Worm (Caenorhabditis elegans) whole organism, L2 larva: ENCODE measurements around the gene sta-1.

ENCODE experiments used
- C34F6.9 ChIP-seq: fragments of 150-350 bp; optimal IDR thresholded peaks from 2 replicates; lab custom pipeline; 2014; ENCODE audit warnings: missing biosample characterization, missing genetic modification characterization
- F13H6.1 ChIP-seq: sonication (generic microtip); optimal IDR thresholded peaks from 2 replicates; lab custom pipeline; 2016; ENCODE audit warnings: missing genetic modification characterization, missing compliant biosample characterization
- R02D3.7 ChIP-seq: fragments of 150-350 bp; optimal IDR thresholded peaks from 2 replicates; lab custom pipeline; 2014; ENCODE audit warnings: missing biosample characterization, missing genetic modification characterization
- ZK546.5 ChIP-seq: sonication (generic microtip); optimal IDR thresholded peaks from 2 replicates; lab custom pipeline; 2017; ENCODE audit warnings: missing biosample characterization, missing genetic modification characterization
- alr-1 ChIP-seq: fragments of 150-350 bp; optimal IDR thresholded peaks from 2 replicates; lab custom pipeline; 2014; ENCODE audit warnings: missing biosample characterization, missing genetic modification characterization
- aly-2 ChIP-seq: fragments of 150-350 bp; optimal IDR thresholded peaks from 2 replicates; lab custom pipeline; 2014; ENCODE audit warnings: missing biosample characterization, missing genetic modification characterization
- ceh-16 ChIP-seq: fragments of 150-350 bp; optimal IDR thresholded peaks from 2 replicates; lab custom pipeline; 2014; ENCODE audit warnings: missing biosample characterization, missing genetic modification characterization
- ceh-82 ChIP-seq: fragments of 150-350 bp; optimal IDR thresholded peaks from 2 replicates; lab custom pipeline; 2014; ENCODE audit warnings: missing biosample characterization, missing genetic modification characterization
- crh-2 ChIP-seq: sonication (generic microtip); optimal IDR thresholded peaks from 2 replicates; lab custom pipeline; 2017; ENCODE audit warnings: missing biosample characterization, missing genetic modification characterization
- dmd-4 ChIP-seq: sonication (generic microtip); optimal IDR thresholded peaks from 2 replicates; lab custom pipeline; 2017; ENCODE audit warnings: missing biosample characterization, missing genetic modification characterization
- egl-27 ChIP-seq: sonication (generic microtip); optimal IDR thresholded peaks from 3 replicates; lab custom pipeline; 2017; ENCODE audit warnings: missing biosample characterization, missing genetic modification reagents, missing genetic modification characterization
- fos-1 ChIP-seq: fragments of 150-350 bp; optimal IDR thresholded peaks from 2 replicates; lab custom pipeline; 2014; ENCODE audit warnings: missing biosample characterization, missing genetic modification characterization
- gmeb-1 ChIP-seq: fragments of 150-350 bp; optimal IDR thresholded peaks from 2 replicates; lab custom pipeline; 2014; ENCODE audit warnings: missing biosample characterization, missing genetic modification characterization
- lin-11 ChIP-seq: fragments of 150-350 bp; sonication (generic microtip); optimal IDR thresholded peaks from 2 replicates; lab custom pipeline; 2014; ENCODE audit warnings: missing biosample characterization, missing genetic modification characterization, inconsistent platforms, mixed read lengths
- lin-13 ChIP-seq: fragments of 150-350 bp; optimal IDR thresholded peaks from 2 replicates; lab custom pipeline; 2014; ENCODE audit warnings: missing biosample characterization, missing genetic modification reagents, missing genetic modification characterization
- lsy-2 ChIP-seq, 2 experiments: fragments of 150-350 bp in 1 of 2; sonication (generic microtip) in 1 of 2; optimal IDR thresholded peaks; 2 replicates each; lab custom pipeline; 2014 to 2017; ENCODE audit warnings: missing biosample characterization in 2 of 2, missing genetic modification characterization in 2 of 2
- mab-5 ChIP-seq: fragments of 150-350 bp; optimal IDR thresholded peaks from 2 replicates; lab custom pipeline; 2014; ENCODE audit warnings: missing biosample characterization, missing genetic modification characterization
- mdl-1 ChIP-seq, 2 experiments: fragments of 150-350 bp in 1 of 2; sonication (generic microtip) in 1 of 2; optimal IDR thresholded peaks; 2 replicates each; lab custom pipeline; 2017; ENCODE audit warnings: missing biosample characterization in 2 of 2, missing genetic modification characterization in 2 of 2
- nhr-10 ChIP-seq: sonication (generic microtip); optimal IDR thresholded peaks from 2 replicates; lab custom pipeline; 2017; ENCODE audit warnings: missing biosample characterization, missing genetic modification characterization
- nhr-11 ChIP-seq: fragments of 150-350 bp; optimal IDR thresholded peaks from 2 replicates; lab custom pipeline; 2014; ENCODE audit warnings: missing biosample characterization, missing genetic modification characterization
- nhr-129 ChIP-seq: fragments of 150-350 bp; optimal IDR thresholded peaks from 2 replicates; lab custom pipeline; 2014; ENCODE audit warnings: missing biosample characterization, missing genetic modification characterization
- nhr-21 ChIP-seq: fragments of 150-350 bp; optimal IDR thresholded peaks from 2 replicates; lab custom pipeline; 2014; ENCODE audit warnings: missing biosample characterization, missing genetic modification characterization
- nhr-25 ChIP-seq: fragments of 150-350 bp; sonication (generic microtip); optimal IDR thresholded peaks from 3 replicates; lab custom pipeline; 2014; ENCODE audit warnings: missing biosample characterization, missing genetic modification characterization
- nhr-6 ChIP-seq: fragments of 150-350 bp; optimal IDR thresholded peaks from 2 replicates; lab custom pipeline; 2014; ENCODE audit warnings: missing biosample characterization, missing genetic modification characterization
- nhr-77 ChIP-seq: fragments of 150-350 bp; optimal IDR thresholded peaks from 2 replicates; lab custom pipeline; 2014; ENCODE audit warnings: missing biosample characterization, missing genetic modification characterization
- peb-1 ChIP-seq: fragments of 150-350 bp; optimal IDR thresholded peaks from 2 replicates; lab custom pipeline; 2014; ENCODE audit warnings: missing biosample characterization, missing genetic modification characterization
- sem-4 ChIP-seq: fragments of 150-350 bp; optimal IDR thresholded peaks from 2 replicates; lab custom pipeline; 2014; ENCODE audit warnings: missing biosample characterization, missing genetic modification reagents, missing genetic modification characterization
- skn-1 ChIP-seq: sonication (generic microtip); optimal IDR thresholded peaks from 2 replicates; lab custom pipeline; 2017; ENCODE audit warnings: missing biosample characterization, missing genetic modification characterization
- sma-3 ChIP-seq: sonication (generic microtip); optimal IDR thresholded peaks from 2 replicates; lab custom pipeline; 2016; ENCODE audit warnings: missing genetic modification reagents, missing genetic modification characterization, missing compliant biosample characterization
- sma-9 ChIP-seq, 2 experiments: fragments of 150-350 bp in 1 of 2; sonication (generic microtip) in 1 of 2; optimal IDR thresholded peaks; 2 replicates each; lab custom pipeline; 2014 to 2016; ENCODE audit warnings: missing genetic modification characterization in 2 of 2, mild to moderate bottlenecking in 1 of 2, missing biosample characterization in 1 of 2, missing compliant biosample characterization in 1 of 2, missing genetic modification reagents in 1 of 2, moderate library complexity in 1 of 2
- snpc-4 ChIP-seq: fragments of 150-350 bp; optimal IDR thresholded peaks from 2 replicates; lab custom pipeline; 2014; ENCODE audit warnings: missing biosample characterization, missing genetic modification characterization
- unc-39 ChIP-seq: fragments of 150-350 bp; optimal IDR thresholded peaks from 2 replicates; lab custom pipeline; 2014; ENCODE audit warnings: missing biosample characterization, missing genetic modification characterization
- unc-55 ChIP-seq: fragments of 150-350 bp; sonication (generic microtip); optimal IDR thresholded peaks from 3 replicates; lab custom pipeline; 2014; ENCODE audit warnings: missing biosample characterization, missing genetic modification reagents, missing genetic modification characterization
- unc-62 ChIP-seq: fragments of 150-350 bp; optimal IDR thresholded peaks from 2 replicates; lab custom pipeline; 2014; ENCODE audit warnings: missing biosample characterization, missing genetic modification reagents, missing genetic modification characterization
- zag-1 ChIP-seq: fragments of 150-350 bp; optimal IDR thresholded peaks from 2 replicates; lab custom pipeline; 2014; ENCODE audit warnings: missing biosample characterization, missing genetic modification characterization
- ztf-1 ChIP-seq: fragments of 200-800 bp; sonication (Bioruptor generic); conservative IDR thresholded peaks from 2 replicates; pipeline ENCODE4 v1.3.6; 2022; ENCODE audit warnings: missing genetic modification characterization, missing compliant biosample characterization
- ztf-4 ChIP-seq: fragments of 150-350 bp; optimal IDR thresholded peaks from 2 replicates; lab custom pipeline; 2014; ENCODE audit warnings: missing biosample characterization, missing genetic modification characterization

Gene sta-1

DNA sequence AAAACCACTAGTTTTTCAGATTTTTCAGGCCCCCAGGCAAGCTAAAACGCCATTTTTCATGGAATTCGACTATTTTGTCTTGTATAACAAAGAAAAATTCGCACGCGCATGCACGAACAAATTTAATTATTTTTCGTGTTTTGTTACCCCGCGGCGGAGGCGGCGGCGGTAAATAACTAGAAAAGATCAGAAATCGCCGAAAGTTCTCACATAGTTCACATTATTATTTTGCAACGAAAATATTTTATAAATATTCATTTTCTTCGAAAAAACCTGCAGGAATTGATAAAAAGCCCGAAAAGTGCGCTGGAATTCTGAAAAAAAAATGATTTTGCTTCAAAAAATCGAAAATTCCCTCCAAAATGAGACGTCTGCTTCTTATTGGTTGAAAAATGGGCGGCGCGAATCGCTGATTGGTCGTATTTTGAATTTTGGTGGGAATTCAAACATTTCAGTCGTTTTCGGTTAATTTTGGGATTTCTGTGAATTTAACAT lies 6.6 kb upstream of the sta-1 start:
- TF ChIP-seq nhr-25 (tag; lab: Kevin White, UChicago) (no peak), ceh-82 (tag; lab: Kevin White, UChicago) (no peak), unc-62 (GFP tag; lab: Kevin White, UChicago) (no peak), crh-2 (tag; lab: Kevin White, UChicago) (no peak)

DNA sequence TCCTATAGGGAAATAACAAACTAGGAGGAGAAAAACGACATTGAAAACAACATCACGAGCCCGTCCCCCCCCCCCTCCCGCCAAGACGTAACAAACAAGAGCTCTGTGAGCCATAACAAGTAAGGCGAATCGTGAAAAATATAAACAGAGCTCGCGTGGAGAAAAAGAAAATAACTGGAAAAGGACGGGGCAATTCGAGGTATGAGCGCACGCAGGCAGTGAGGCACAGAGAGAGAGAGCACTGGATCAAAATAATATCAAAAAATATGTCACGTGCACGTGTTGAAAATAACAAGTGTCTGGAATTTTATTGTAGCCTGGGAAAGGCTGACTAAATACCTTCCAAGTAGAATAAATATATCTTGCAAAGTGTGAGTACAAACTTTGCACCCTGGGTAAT lies 5.4 kb upstream of the sta-1 start:
- TF ChIP-seq crh-2 (tag; lab: Kevin White, UChicago), result peak; percentile 31
- TF ChIP-seq peb-1 (tag; lab: Kevin White, UChicago), result no peak
- peak; percentile 53 for TF ChIP-seq lin-11 (tag; lab: Kevin White, UChicago)
- TF ChIP-seq sma-9 (GFP tag; optimal IDR thresholded peaks at IDR 0.05; lab: Kevin White, UChicago), result peak; percentile 10
- TF ChIP-seq sma-9 (tag; optimal IDR thresholded peaks at IDR 0.05; lab: Kevin White, UChicago), result no peak
- peak; percentile 17 for TF ChIP-seq nhr-21 (tag; lab: Kevin White, UChicago)
- peak; percentile 54 for TF ChIP-seq C34F6.9 (tag; lab: Kevin White, UChicago)
- TF ChIP-seq mdl-1 (tag; optimal IDR thresholded peaks at IDR 0.05; lab: Kevin White, UChicago), result no peak
- TF ChIP-seq lsy-2 (tag; optimal IDR thresholded peaks at IDR 0.05; lab: Kevin White, UChicago), result peak in 1 of 2 experiments; percentile 43
- TF ChIP-seq, all 48 proteins: peak for 6

- TF ChIP-seq crh-2 (tag; lab: Kevin White, UChicago) (no peak), aly-2 (no peak), sma-3 (GFP tag; lab: Kevin White, UChicago) (no peak), alr-1 (tag; lab: Kevin White, UChicago) (no peak), R02D3.7 (tag; lab: Kevin White, UChicago) (no peak), nhr-11 (tag; lab: Kevin White, UChicago) (no peak), lin-11 (tag; lab: Kevin White, UChicago) (no peak), ceh-16 (tag; lab: Kevin White, UChicago) (no peak), unc-62 (GFP tag; lab: Kevin White, UChicago) (no peak), nhr-129 (tag; lab: Kevin White, UChicago) (no peak), nhr-21 (tag; lab: Kevin White, UChicago) (no peak), unc-55 (GFP tag; lab: Kevin White, UChicago) (no peak), ztf-1 (no peak), nhr-10 (tag; lab: Kevin White, UChicago) (no peak), sem-4 (tag; lab: Kevin White, UChicago) (no peak), peb-1 (tag; lab: Kevin White, UChicago) (no peak)
Observed at ce11 chrIV:16659475-16659874, 4.6 kb upstream of the sta-1 start.

- no peak for TF ChIP-seq ZK546.5 (tag; lab: Kevin White, UChicago)
- TF ChIP-seq unc-55 (GFP tag; lab: Kevin White, UChicago), result peak; percentile 84
- TF ChIP-seq crh-2 (tag; lab: Kevin White, UChicago), result peak; percentile 19
- no peak for TF ChIP-seq dmd-4
- no peak for TF ChIP-seq nhr-77 (tag; lab: Kevin White, UChicago)
- peak; percentile 86 for TF ChIP-seq nhr-129 (tag; lab: Kevin White, UChicago)
- TF ChIP-seq alr-1 (tag; lab: Kevin White, UChicago), result no peak
- no peak for TF ChIP-seq mab-5 (tag; lab: Kevin White, UChicago)
- no peak for TF ChIP-seq nhr-10 (tag; lab: Kevin White, UChicago)
- TF ChIP-seq fos-1 (tag; lab: Kevin White, UChicago), result peak; percentile 53
- TF ChIP-seq F13H6.1 (tag; lab: Kevin White, UChicago), result peak; percentile 40
- no peak for TF ChIP-seq snpc-4
- peak; percentile 2 for TF ChIP-seq lin-13 (GFP tag; lab: Kevin White, UChicago)
- TF ChIP-seq ztf-4 (tag; lab: Kevin White, UChicago), result no peak
- TF ChIP-seq nhr-11 (tag; lab: Kevin White, UChicago), result no peak
- peak; percentile 20 for TF ChIP-seq nhr-6 (tag; lab: Kevin White, UChicago)
- no peak for TF ChIP-seq peb-1 (tag; lab: Kevin White, UChicago)
- TF ChIP-seq zag-1 (tag; lab: Kevin White, UChicago), result peak; percentile 24
- TF ChIP-seq lin-11 (tag; lab: Kevin White, UChicago), result peak; percentile 52
- TF ChIP-seq unc-39 (tag; lab: Kevin White, UChicago), result no peak
- TF ChIP-seq egl-27, result peak; percentile 9
- TF ChIP-seq sma-9 (GFP tag; optimal IDR thresholded peaks at IDR 0.05; lab: Kevin White, UChicago), result no peak
- no peak for TF ChIP-seq sma-9 (tag; optimal IDR thresholded peaks at IDR 0.05; lab: Kevin White, UChicago)
- TF ChIP-seq mdl-1 (tag; optimal IDR thresholded peaks at IDR 0.05; lab: Kevin White, UChicago), result no peak
- no peak for TF ChIP-seq sma-3 (GFP tag; lab: Kevin White, UChicago)
- TF ChIP-seq lsy-2 (tag; optimal IDR thresholded peaks at IDR 0.05; lab: Kevin White, UChicago), result peak; percentile 52 to 74
- no peak for TF ChIP-seq skn-1 (tag; lab: Kevin White, UChicago)
- peak; percentile 83 for TF ChIP-seq C34F6.9 (tag; lab: Kevin White, UChicago)
- TF ChIP-seq gmeb-1 (tag; lab: Kevin White, UChicago), result no peak
Observed at ce11 chrIV:16663591-16663990, 529 bp upstream of the sta-1 start.
